Worm (Caenorhabditis elegans) whole organism, young adult: ENCODE data around the gene let-756.

Experiments used
- B0019.2 ChIP-seq: fragments of 200-800 bp; sonication (Bioruptor generic); conservative IDR thresholded peaks from 2 replicates; pipeline ENCODE4 v1.3.6; 2022; ENCODE audit warnings: missing genetic modification reagents, missing genetic modification characterization, missing compliant biosample characterization
- B0035.1 ChIP-seq: sonication (generic microtip); optimal IDR thresholded peaks from 2 replicates; lab custom pipeline; 2016; ENCODE audit warnings: missing genetic modification characterization, mild to moderate bottlenecking, missing compliant biosample characterization, missing genotype, missing genetic modification reagents
- C17E4.6 ChIP-seq: fragments of 200-800 bp; sonication (Bioruptor generic); IDR thresholded peaks from 2 replicates; pipeline ENCODE4 v1.3.6; 2022; ENCODE audit warnings: missing genetic modification reagents, missing genetic modification characterization, missing compliant biosample characterization
- F33H1.4 ChIP-seq: fragments of 200-800 bp; sonication (Bioruptor generic); IDR thresholded peaks from 2 replicates; pipeline ENCODE4 v1.3.6; 2022; ENCODE audit warnings: missing genetic modification reagents, missing genetic modification characterization, missing compliant biosample characterization
- F39B2.1 ChIP-seq: fragments of 200-800 bp; sonication (Bioruptor generic); IDR thresholded peaks from 2 replicates; pipeline ENCODE4 v1.3.6; 2022; ENCODE audit warnings: missing genetic modification reagents, missing genetic modification characterization, missing compliant biosample characterization
- K11D2.4 ChIP-seq: fragments of 200-800 bp; sonication (Bioruptor generic); IDR thresholded peaks from 2 replicates; pipeline ENCODE4 v1.3.6; 2022; ENCODE audit warnings: missing genetic modification reagents, missing genetic modification characterization, missing compliant biosample characterization
- T26A5.8 ChIP-seq: sonication (generic microtip); optimal IDR thresholded peaks from 2 replicates; lab custom pipeline; 2016; ENCODE audit warnings: missing genetic modification characterization, missing compliant biosample characterization
- Y53G8AR.9 ChIP-seq: fragments of 200-800 bp; sonication (Bioruptor generic); conservative IDR thresholded peaks from 2 replicates; pipeline ENCODE4 v1.3.6; 2022; ENCODE audit warnings: missing genetic modification reagents, missing genetic modification characterization, missing compliant biosample characterization
- Y79H2A.3 ChIP-seq: fragments of 200-800 bp; sonication (Bioruptor generic); conservative IDR thresholded peaks from 2 replicates; pipeline ENCODE4 v1.3.6; 2022; ENCODE audit warnings: missing genetic modification reagents, missing genetic modification characterization, missing compliant biosample characterization
- atf-7 ChIP-seq: sonication (generic microtip); optimal IDR thresholded peaks from 2 replicates; lab custom pipeline; 2017; ENCODE audit warnings: mild to moderate bottlenecking, missing genetic modification characterization, missing compliant biosample characterization
- cebp-1 ChIP-seq, 2 experiments: fragments of 200-800 bp in 1 of 2; sonication (Bioruptor generic) in 1 of 2; sonication (generic microtip) in 1 of 2; IDR thresholded peaks in 1 of 2; optimal IDR thresholded peaks in 1 of 2; 2 replicates each; pipeline versions ENCODE4 v1.3.6 to Lab custom; 2017 to 2022; ENCODE audit warnings: missing compliant biosample characterization in 2 of 2, missing genetic modification characterization in 2 of 2, mild to moderate bottlenecking in 1 of 2, missing genetic modification reagents in 1 of 2, moderate library complexity in 1 of 2
- ceh-27 ChIP-seq: fragments of 200-800 bp; sonication (Bioruptor generic); optimal IDR thresholded peaks from 2 replicates; lab custom pipeline; 2018; ENCODE audit warnings: mild to moderate bottlenecking, missing genetic modification characterization, moderate library complexity, missing compliant biosample characterization
- ceh-58 ChIP-seq: fragments of 200-800 bp; sonication (Bioruptor generic); IDR thresholded peaks from 2 replicates; pipeline ENCODE4 v1.3.6; 2022; ENCODE audit warnings: missing genetic modification characterization, missing compliant biosample characterization
- ceh-79 ChIP-seq: sonication (generic microtip); optimal IDR thresholded peaks from 2 replicates; lab custom pipeline; 2017; ENCODE audit warnings: mild to moderate bottlenecking, missing genetic modification characterization, missing compliant biosample characterization
- egl-18 ChIP-seq: fragments of 200-800 bp; sonication (Bioruptor generic); IDR thresholded peaks from 2 replicates; pipeline ENCODE4 v1.3.6; 2022; ENCODE audit warnings: missing genetic modification reagents, missing genetic modification characterization, missing compliant biosample characterization
- ets-4 ChIP-seq: fragments of 200-800 bp; sonication (Bioruptor generic); optimal IDR thresholded peaks from 2 replicates; lab custom pipeline; 2018; ENCODE audit warnings: mild to moderate bottlenecking, missing genetic modification characterization, missing compliant biosample characterization
- him-1 ChIP-seq: sonication (generic microtip); optimal IDR thresholded peaks from 2 replicates; lab custom pipeline; 2016; ENCODE audit warnings: missing genotype, missing genetic modification reagents, missing genetic modification characterization, missing compliant biosample characterization
- hmg-1.2 ChIP-seq: fragments of 200-800 bp; sonication (Bioruptor generic); IDR thresholded peaks from 2 replicates; pipeline ENCODE4 v1.3.6; 2022; ENCODE audit warnings: missing genetic modification reagents, missing genetic modification characterization, missing compliant biosample characterization
- hrde-1 ChIP-seq: sonication (generic microtip); optimal IDR thresholded peaks from 2 replicates; lab custom pipeline; 2016; ENCODE audit warnings: missing genetic modification characterization, mild to moderate bottlenecking, missing compliant biosample characterization, moderate library complexity, missing genotype, missing genetic modification reagents, borderline replicate concordance
- let-607 ChIP-seq, 2 experiments: fragments of 200-800 bp in 1 of 2; sonication (Bioruptor generic) in 1 of 2; sonication (generic microtip) in 1 of 2; optimal IDR thresholded peaks; 2 replicates each; lab custom pipeline; 2016 to 2018; ENCODE audit warnings: mild to moderate bottlenecking in 2 of 2, missing compliant biosample characterization in 2 of 2, missing genetic modification characterization in 2 of 2, moderate library complexity in 2 of 2, missing genotype in 1 of 2
- lin-40 ChIP-seq: sonication (generic microtip); optimal IDR thresholded peaks from 2 replicates; lab custom pipeline; 2016; ENCODE audit warnings: missing genetic modification characterization, mild to moderate bottlenecking, missing compliant biosample characterization, missing genotype, missing genetic modification reagents
- madf-10 ChIP-seq: sonication (generic microtip); optimal IDR thresholded peaks from 2 replicates; lab custom pipeline; 2016; ENCODE audit warnings: mild to moderate bottlenecking, missing genetic modification characterization, missing compliant biosample characterization
- madf-3 ChIP-seq: fragments of 200-800 bp; sonication (Bioruptor generic); IDR thresholded peaks from 2 replicates; pipeline ENCODE4 v1.3.6; 2022; ENCODE audit warnings: missing genetic modification reagents, missing genetic modification characterization, missing compliant biosample characterization
- mxl-1 ChIP-seq: sonication (generic microtip); optimal IDR thresholded peaks from 2 replicates; lab custom pipeline; 2016; ENCODE audit warnings: missing genetic modification characterization, missing compliant biosample characterization
- nfyb-1 ChIP-seq: fragments of 200-800 bp; sonication (Bioruptor generic); IDR thresholded peaks from 2 replicates; pipeline ENCODE4 v1.3.6; 2022; ENCODE audit warnings: missing genetic modification reagents, missing genetic modification characterization, missing compliant biosample characterization
- nhr-120 ChIP-seq: fragments of 200-800 bp; sonication (Bioruptor generic); IDR thresholded peaks from 2 replicates; pipeline ENCODE4 v1.3.6; 2022; ENCODE audit warnings: missing genetic modification characterization, missing compliant biosample characterization
- nhr-27 ChIP-seq: fragments of 200-800 bp; sonication (Bioruptor generic); optimal IDR thresholded peaks from 2 replicates; lab custom pipeline; 2018; ENCODE audit warnings: mild to moderate bottlenecking, missing genetic modification characterization, moderate library complexity, missing compliant biosample characterization
- nhr-80 ChIP-seq: sonication (generic microtip); optimal IDR thresholded peaks from 2 replicates; lab custom pipeline; 2016; ENCODE audit warnings: missing genetic modification characterization, missing compliant biosample characterization
- snpc-3.4 ChIP-seq: sonication (generic microtip); optimal IDR thresholded peaks from 2 replicates; lab custom pipeline; 2017; ENCODE audit warnings: missing genetic modification characterization, mild to moderate bottlenecking, missing compliant biosample characterization, antibody characterized with exemption, moderate library complexity, missing genotype, missing genetic modification reagents
- somi-1 ChIP-seq: fragments of 200-800 bp; sonication (Bioruptor generic); optimal IDR thresholded peaks from 2 replicates; lab custom pipeline; 2018; ENCODE audit warnings: mild to moderate bottlenecking, missing genetic modification characterization, missing compliant biosample characterization
- sptf-2 ChIP-seq: fragments of 200-800 bp; sonication (Bioruptor generic); optimal IDR thresholded peaks from 2 replicates; lab custom pipeline; 2018; ENCODE audit warnings: mild to moderate bottlenecking, missing genetic modification characterization, missing compliant biosample characterization
- tbp1 ChIP-seq: fragments of 200-800 bp; sonication (Bioruptor generic); optimal IDR thresholded peaks from 2 replicates; lab custom pipeline; 2018; ENCODE audit warnings: mild to moderate bottlenecking, missing genetic modification characterization, missing compliant biosample characterization
- tbx-9 ChIP-seq: sonication (generic microtip); optimal IDR thresholded peaks from 2 replicates; lab custom pipeline; 2016; ENCODE audit warnings: borderline replicate concordance, missing genetic modification characterization, inconsistent platforms, missing compliant biosample characterization
- tlf-1 ChIP-seq: fragments of 200-800 bp; sonication (Bioruptor generic); optimal IDR thresholded peaks from 2 replicates; lab custom pipeline; 2018; ENCODE audit warnings: mild to moderate bottlenecking, missing genetic modification characterization, missing compliant biosample characterization
- unc-62 ChIP-seq: fragments of 150-350 bp; optimal IDR thresholded peaks from 2 replicates; lab custom pipeline; 2014; ENCODE audit warnings: missing biosample characterization, missing genetic modification reagents, missing genetic modification characterization
- xnd-1 ChIP-seq: sonication (generic microtip); optimal IDR thresholded peaks from 2 replicates; lab custom pipeline; 2016; ENCODE audit warnings: missing genotype, missing genetic modification reagents, missing genetic modification characterization, missing compliant biosample characterization
- zfh-2 ChIP-seq: fragments of 200-800 bp; sonication (Bioruptor generic); conservative IDR thresholded peaks from 2 replicates; pipeline ENCODE4 v1.3.6; 2022; ENCODE audit warnings: missing genetic modification reagents, missing genetic modification characterization, missing compliant biosample characterization
- zim-3 ChIP-seq: sonication (generic microtip); optimal IDR thresholded peaks from 2 replicates; lab custom pipeline; 2017; ENCODE audit warnings: mild to moderate bottlenecking, missing genetic modification characterization, moderate library complexity, missing compliant biosample characterization
- ztf-22 ChIP-seq: fragments of 200-800 bp; sonication (Bioruptor generic); optimal IDR thresholded peaks from 2 replicates; lab custom pipeline; 2018; ENCODE audit warnings: mild to moderate bottlenecking, missing genetic modification characterization, moderate library complexity, missing compliant biosample characterization
- ztf-26 ChIP-seq: sonication (generic microtip); optimal IDR thresholded peaks from 2 replicates; lab custom pipeline; 2017; ENCODE audit warnings: missing genetic modification characterization, missing compliant biosample characterization
- ztf-28 ChIP-seq: fragments of 200-800 bp; sonication (Bioruptor generic); IDR thresholded peaks from 2 replicates; pipeline ENCODE4 v1.3.6; 2022; ENCODE audit warnings: missing genetic modification reagents, missing genetic modification characterization, missing compliant biosample characterization
- ztf-3 ChIP-seq: fragments of 200-800 bp; sonication (Bioruptor generic); optimal IDR thresholded peaks from 2 replicates; lab custom pipeline; 2018; ENCODE audit warnings: mild to moderate bottlenecking, missing genetic modification characterization, missing compliant biosample characterization

let-756 gene

DNA sequence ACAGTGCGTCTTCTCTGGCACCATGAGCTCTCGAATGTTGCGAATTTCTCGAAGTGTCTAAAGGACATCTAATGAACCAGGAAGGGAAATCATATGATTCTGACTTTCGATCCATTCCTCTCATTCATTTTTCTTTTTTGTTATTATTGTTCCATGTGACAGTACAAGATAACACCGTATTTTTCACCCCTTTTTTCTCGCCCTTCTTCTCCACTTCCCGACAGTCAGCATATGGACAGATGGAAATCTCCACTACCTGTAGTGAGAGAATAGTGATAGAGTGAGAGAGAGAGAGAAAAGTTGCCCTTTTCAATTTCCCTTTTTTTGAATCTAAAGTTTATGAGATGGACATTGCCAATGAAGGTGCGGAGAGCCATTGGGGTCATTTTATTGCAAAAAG lies 46.1 kb upstream of the let-756 start:
- TF ChIP-seq lin-40 (no peak), F33H1.4 (GFP tag; lab: Robert Waterston, UW) (no peak), mxl-1 (tag; lab: Kevin White, UChicago) (no peak), ceh-58 (GFP tag; lab: Robert Waterston, UW) (no peak), nhr-27 (no peak), him-1 (tag; lab: Kevin White, UChicago) (no peak), zfh-2 (GFP tag; lab: Robert Waterston, UW) (no peak), atf-7 (tag; lab: Kevin White, UChicago) (peak; percentile 5), C17E4.6 (GFP tag; lab: Robert Waterston, UW) (no peak), tbx-9 (tag; lab: Kevin White, UChicago) (no peak), ztf-3 (GFP tag; lab: Kevin White, UChicago) (no peak), T26A5.8 (tag; lab: Kevin White, UChicago) (no peak), B0035.1 (tag; lab: Kevin White, UChicago) (no peak), nhr-80 (tag; lab: Kevin White, UChicago) (peak; percentile 20), nfyb-1 (GFP tag; lab: Robert Waterston, UW) (0 out of 2 replicates have a peak, but pooled peaks have one; percentile 31), xnd-1 (tag; lab: Kevin White, UChicago) (no peak), Y79H2A.3 (no peak), unc-62 (GFP tag; lab: Kevin White, UChicago) (no peak), ztf-28 (GFP tag; lab: Robert Waterston, UW) (no peak), ztf-26 (tag; lab: Kevin White, UChicago) (peak; percentile 15), cebp-1 (GFP tag; IDR thresholded peaks at IDR 0.05; lab: Robert Waterston, UW) (no peak), cebp-1 (tag; optimal IDR thresholded peaks at IDR 0.05; lab: Kevin White, UChicago) (peak; percentile 3), somi-1 (GFP tag; lab: Kevin White, UChicago) (peak; percentile 0), madf-3 (GFP tag; lab: Robert Waterston, UW) (no peak), snpc-3.4 (tag; lab: Kevin White, UChicago) (no peak), let-607 (tag; optimal IDR thresholded peaks at IDR 0.05; lab: Kevin White, UChicago) (no peak), hrde-1 (tag; lab: Kevin White, UChicago) (no peak), ceh-79 (tag; lab: Kevin White, UChicago) (peak; percentile 3), K11D2.4 (GFP tag; lab: Robert Waterston, UW) (peak; percentile 21; the same call in 1 of the 2 replicates), sptf-2 (GFP tag; lab: Kevin White, UChicago) (no peak), B0019.2 (no peak), ceh-27 (no peak)

DNA sequence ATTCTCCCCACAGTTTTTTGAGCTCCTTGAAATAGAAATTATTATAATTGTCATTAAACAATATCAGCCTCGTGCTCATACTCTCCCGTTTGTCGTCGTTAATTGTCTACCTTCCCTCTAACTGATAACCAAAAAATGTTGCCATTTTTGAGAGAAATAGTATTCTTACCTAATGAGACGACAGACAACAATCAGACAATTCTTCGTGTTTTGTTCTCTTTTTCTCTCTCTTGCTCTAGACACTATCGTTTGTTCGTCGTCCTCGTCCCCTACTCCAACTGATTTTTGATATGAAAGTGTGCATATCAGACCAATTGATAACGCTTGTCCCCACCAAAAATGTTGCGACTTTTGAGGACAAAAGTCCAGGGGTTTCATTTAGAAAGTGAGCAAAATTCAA lies 45.4 kb upstream of the let-756 start:
- TF ChIP-seq madf-10 (tag; lab: Kevin White, UChicago) (peak; percentile 26), F39B2.1 (GFP tag; lab: Robert Waterston, UW) (no peak), cebp-1 (GFP tag; IDR thresholded peaks at IDR 0.05; lab: Robert Waterston, UW) (no peak), cebp-1 (tag; optimal IDR thresholded peaks at IDR 0.05; lab: Kevin White, UChicago) (peak; percentile 33), hmg-1.2 (GFP tag; lab: Robert Waterston, UW) (peak; percentile 25; the same call in 1 of the 2 replicates), egl-18 (no peak), Y53G8AR.9 (GFP tag; lab: Robert Waterston, UW) (no peak), let-607 (tag; optimal IDR thresholded peaks at IDR 0.05; lab: Kevin White, UChicago) (peak in 1 of 2 experiments; percentile 1), nfyb-1 (GFP tag; lab: Robert Waterston, UW) (0 out of 2 replicates have a peak, but pooled peaks have one; percentile 10), nhr-80 (tag; lab: Kevin White, UChicago) (peak; percentile 98), ets-4 (GFP tag; lab: Kevin White, UChicago) (peak; percentile 41), tbp1 (GFP tag; lab: Kevin White, UChicago) (peak; percentile 10), ztf-22 (peak; percentile 37), atf-7 (tag; lab: Kevin White, UChicago) (peak; percentile 47), tlf-1 (GFP tag; lab: Kevin White, UChicago) (peak; percentile 11), nhr-120 (GFP tag; lab: Robert Waterston, UW) (no peak), zim-3 (no peak)
